Worm (Caenorhabditis elegans): ENCODE data around the gene mltn-11.

ce11 chrV:16640366-16640765, 4.4 kb downstream of the mltn-11 start:
- TF ChIP-seq him-1 (tag; optimal IDR thresholded peaks at IDR 0.05) (no peak), dao-5 (tag; optimal IDR thresholded peaks at IDR 0.05) (no peak)

Measured in whole organism, L4/young adult.